Fruit fly (Drosophila melanogaster) whole organism, larva: ENCODE results near the gene CROT.

Experiments
- noc ChIP-seq: fragments of 200-800 bp; sonication (Bioruptor generic); optimal IDR thresholded peaks from 3 replicates; lab custom pipeline; 2019; ENCODE audit warnings: missing biosample characterization, mild to moderate bottlenecking, missing genetic modification characterization, moderate library complexity

Gene CROT

dm6 chr3R:27706581-27707181 lies at the start of gene CROT, which contains the start of gene CG12877:
Gene CROT, minus strand, starts transcription at chr3R:27706751.
Gene CG12877, plus strand, starts transcription at chr3R:27707100.
- TF ChIP-seq noc (tag; lab: Kevin White, UChicago): peak; percentile 73

dm6 chr3R:27740692-27741091 lies 34.1 kb upstream of the CROT start:
- no peak for TF ChIP-seq noc (tag; lab: Kevin White, UChicago)

dm6 chr3R:27739999-27740398 lies 33.4 kb upstream of the CROT start:
- TF ChIP-seq noc (tag; lab: Kevin White, UChicago): no peak

- no peak for TF ChIP-seq noc (tag; lab: Kevin White, UChicago)
These were observed 31.7 kb upstream of the CROT start for dm6 chr3R:27738287-27738686.

dm6 chr3R:27737038-27737437 lies 30.5 kb upstream of the CROT start:
- no peak for TF ChIP-seq noc (tag; lab: Kevin White, UChicago)

dm6 chr3R:27736367-27737005 lies 29.9 kb upstream of the CROT start, which contains the start of gene Ets98B:
Gene Ets98B, plus strand, starts transcription at chr3R:27736538.
- no peak for TF ChIP-seq noc (tag; lab: Kevin White, UChicago)

dm6 chr3R:27706039-27706580 lies 441 bp downstream of the CROT start:
- no peak for TF ChIP-seq noc (tag; lab: Kevin White, UChicago)

- no peak for TF ChIP-seq noc (tag; lab: Kevin White, UChicago)
These were observed 6.3 kb downstream of the CROT start, which contains the start of gene btz for dm6 chr3R:27700229-27700573. Gene btz, plus strand, starts transcription at chr3R:27700361.

- no peak for TF ChIP-seq noc (tag; lab: Kevin White, UChicago)
These were observed 6.9 kb downstream of the CROT start, which contains the start of gene ALiX for dm6 chr3R:27699540-27700228. Gene ALiX, minus strand, starts transcription at chr3R:27700110.

dm6 chr3R:27695019-27695418 lies 11.5 kb downstream of the CROT start, which contains the start of gene HSPBAP1:
Gene HSPBAP1, plus strand, starts transcription at chr3R:27695235.
- no peak for TF ChIP-seq noc (tag; lab: Kevin White, UChicago)

dm6 chr3R:27694583-27694982 lies 12.0 kb downstream of the CROT start, which contains the start of gene Acp98AB:
Gene Acp98AB, plus strand, starts transcription at chr3R:27694883.
- no peak for TF ChIP-seq noc (tag; lab: Kevin White, UChicago)

- no peak for TF ChIP-seq noc (tag; lab: Kevin White, UChicago)
These were observed 12.5 kb downstream of the CROT start, which contains the start of gene CG43319 for dm6 chr3R:27694018-27694417. Gene CG43319, plus strand, starts transcription at chr3R:27694318.

dm6 chr3R:27692645-27693307 lies 13.8 kb downstream of the CROT start:
- TF ChIP-seq noc (tag; lab: Kevin White, UChicago): no peak

dm6 chr3R:27688034-27688433 lies 18.5 kb downstream of the CROT start, which contains the start of gene CG31055:
Gene CG31055, minus strand, starts transcription at chr3R:27688134.
- TF ChIP-seq noc (tag; lab: Kevin White, UChicago): no peak

dm6 chr3R:27685539-27686012 lies 21.0 kb downstream of the CROT start, which contains the start of gene CG12880:
Gene CG12880, plus strand, starts transcription at chr3R:27685962.
- TF ChIP-seq noc (tag; lab: Kevin White, UChicago): no peak
